Worm (Caenorhabditis elegans): ENCODE results near the gene grp-1.

Gene grp-1

DNA sequence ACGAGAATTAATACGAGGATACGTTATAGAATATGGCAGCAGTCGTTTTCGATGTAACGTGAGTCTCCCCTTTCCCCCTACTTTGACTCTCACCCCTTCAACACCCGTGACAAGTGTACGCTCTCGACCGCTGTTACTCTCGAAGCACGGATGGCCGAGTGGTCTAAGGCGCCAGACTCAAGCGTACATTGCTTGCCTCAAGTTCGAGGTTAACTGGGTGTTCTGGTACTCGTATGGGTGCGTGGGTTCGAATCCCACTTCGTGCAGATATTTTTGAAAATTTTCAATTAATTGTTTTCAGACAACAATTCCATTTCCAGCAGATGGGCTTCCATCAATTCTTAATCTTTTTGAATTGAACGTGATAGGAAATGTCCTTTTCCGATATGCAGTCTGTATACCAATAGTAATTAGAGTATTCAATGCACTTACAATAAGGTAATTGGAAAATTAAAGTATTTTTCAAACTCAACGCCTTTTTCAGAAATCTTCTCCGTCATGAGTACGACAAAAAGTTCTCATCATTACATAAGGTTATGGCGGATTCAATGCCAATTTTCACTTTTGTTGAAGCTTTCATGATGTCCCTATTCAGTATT lies 24.1 kb downstream of the grp-1 start (continued):
- TF ChIP-seq sdz-12 (GFP tag; optimal IDR thresholded peaks at IDR 0.05) (peak; percentile 53), daf-8 (GFP tag; IDR thresholded peaks at IDR 0.05) (0 out of 2 replicates have a peak, but pooled peaks have one; percentile 36), daf-12 (tag; optimal IDR thresholded peaks at IDR 0.05) (no peak), mes-2 (tag; optimal IDR thresholded peaks at IDR 0.05; ENCODE audit: poor library complexity, severe bottlenecking) (peak; percentile 86), rbr-2 (tag; optimal IDR thresholded peaks at IDR 0.05) (peak; percentile 72), vab-7 (GFP tag; IDR thresholded peaks at IDR 0.05) (peak; percentile 79), madf-5 (GFP tag; IDR thresholded peaks at IDR 0.05) (peak; percentile 72 to 80; a peak in 2 of 4 replicates), nhr-76 (tag; optimal IDR thresholded peaks at IDR 0.05) (no peak), gei-8 (GFP tag; optimal IDR thresholded peaks at IDR 0.05) (peak; percentile 97), unc-39 (tag; optimal IDR thresholded peaks at IDR 0.05) (no peak), ama-1 (optimal IDR thresholded peaks at IDR 0.05) (no peak), ceh-32 (tag; optimal IDR thresholded peaks at IDR 0.05; ENCODE audit: poor library complexity) (no peak), nhr-28 (tag; optimal IDR thresholded peaks at IDR 0.05) (peak; percentile 33), lin-1 (GFP tag; IDR thresholded peaks at IDR 0.05) (0 out of 2 replicates have a peak, but pooled peaks have one; percentile 56), dpl-1 (GFP tag; optimal IDR thresholded peaks at IDR 0.05) (peak; percentile 50), zfp-3 (GFP tag; conservative IDR thresholded peaks at IDR 0.05) (0 out of 2 replicates have a peak, but pooled peaks have one; percentile 40), fos-1 (tag; optimal IDR thresholded peaks at IDR 0.05) (no peak), lin-15B (tag; optimal IDR thresholded peaks at IDR 0.05) (no peak), Y75B8A.6 (GFP tag; IDR thresholded peaks at IDR 0.05) (no peak; the same call in 1 of the 2 replicates), F37D6.2 (tag; optimal IDR thresholded peaks at IDR 0.05) (no peak), lin-39 (tag; optimal IDR thresholded peaks at IDR 0.05) (no peak), nhr-6 (tag; optimal IDR thresholded peaks at IDR 0.05) (peak; percentile 41), lin-29 (GFP tag; IDR thresholded peaks at IDR 0.05) (no peak), saeg-2 (GFP tag; IDR thresholded peaks at IDR 0.05) (no peak), D1046.2 (GFP tag; IDR thresholded peaks at IDR 0.05) (peak; percentile 87), T20F7.1 (GFP tag; optimal IDR thresholded peaks at IDR 0.05) (peak; percentile 26), aly-2 (tag; optimal IDR thresholded peaks at IDR 0.05) (no peak), mep-1 (tag; optimal IDR thresholded peaks at IDR 0.05) (peak; percentile 82), dmd-6 (GFP tag; IDR thresholded peaks at IDR 0.05) (peak; percentile 74), ZK546.5 (tag; optimal IDR thresholded peaks at IDR 0.05) (no peak), madf-9 (GFP tag; conservative IDR thresholded peaks at IDR 0.05) (peak; percentile 71), Y48G9A.11 (GFP tag; IDR thresholded peaks at IDR 0.05) (peak; percentile 69; the same call in 1 of the 2 replicates), ceh-28 (tag; optimal IDR thresholded peaks at IDR 0.05) (no peak), pha-4 (GFP tag; IDR thresholded peaks at IDR 0.05) (peak; percentile 73; the same call in 1 of the 2 replicates), pha-4 (tag; optimal IDR thresholded peaks at IDR 0.05) (no peak), nhr-42 (GFP tag; IDR thresholded peaks at IDR 0.05) (peak; percentile 71), unc-130 (GFP tag; optimal IDR thresholded peaks at IDR 0.05) (peak; percentile 64), ceh-62 (tag; optimal IDR thresholded peaks at IDR 0.05) (no peak), spr-1 (tag; optimal IDR thresholded peaks at IDR 0.05) (peak; percentile 51), spr-3 (GFP tag; optimal IDR thresholded peaks at IDR 0.05) (peak; percentile 60), arid-1 (GFP tag; conservative IDR thresholded peaks at IDR 0.05) (peak; percentile 87; the same call in 1 of the 2 replicates), mxl-3 (GFP tag; optimal IDR thresholded peaks at IDR 0.05) (peak; percentile 70), nhr-48 (tag; optimal IDR thresholded peaks at IDR 0.05) (peak; percentile 49), snpc-4 (tag; optimal IDR thresholded peaks at IDR 0.05) (no peak), mdt-29 (GFP tag; IDR thresholded peaks at IDR 0.05) (peak; percentile 68; the same call in 1 of the 2 replicates), hmg-1.1 (GFP tag; IDR thresholded peaks at IDR 0.05) (peak; percentile 94), mdl-1 (tag; optimal IDR thresholded peaks at IDR 0.05) (peak in 1 of 2 experiments; percentile 39), nhr-11 (tag; optimal IDR thresholded peaks at IDR 0.05) (peak; percentile 52), ztf-11 (tag; optimal IDR thresholded peaks at IDR 0.05) (no peak), zag-1 (tag; optimal IDR thresholded peaks at IDR 0.05) (no peak), nhr-237 (tag; optimal IDR thresholded peaks at IDR 0.05) (no peak)

All from whole organism, L4 larva.